Worm (Caenorhabditis elegans) whole organism, L4 larva: ENCODE measurements around the gene C01G12.7.

ENCODE experiments used
- Y105C5A.15 ChIP-seq: fragments of 200-800 bp; sonication (Bioruptor generic); IDR thresholded peaks from 2 replicates; pipeline ENCODE4 v1.3.6; 2022; ENCODE audit warnings: missing genetic modification characterization, missing compliant biosample characterization
- ZK546.5 ChIP-seq, 2 experiments: sonication (generic microtip); optimal IDR thresholded peaks; 2 replicates each; lab custom pipeline; 2017; ENCODE audit warnings: missing biosample characterization in 2 of 2, missing genetic modification characterization in 2 of 2
- egl-27 ChIP-seq: sonication (generic microtip); optimal IDR thresholded peaks from 3 replicates; lab custom pipeline; 2017; ENCODE audit warnings: missing biosample characterization, missing genetic modification reagents, missing genetic modification characterization
- hlh-30 ChIP-seq: sonication (generic microtip); optimal IDR thresholded peaks from 2 replicates; lab custom pipeline; 2017; ENCODE audit warnings: antibody characterized with exemption, mild to moderate bottlenecking, missing genetic modification characterization, missing compliant biosample characterization; ENCODE audit not compliant: insufficient read depth
- jun-1 ChIP-seq: fragments of 150-350 bp; optimal IDR thresholded peaks from 2 replicates; lab custom pipeline; 2014; ENCODE audit warnings: missing biosample characterization, missing genetic modification reagents, missing genetic modification characterization
- nhr-11 ChIP-seq: fragments of 150-350 bp; optimal IDR thresholded peaks from 2 replicates; lab custom pipeline; 2014; ENCODE audit warnings: missing biosample characterization, missing genetic modification characterization
- nhr-28 ChIP-seq: fragments of 150-350 bp; optimal IDR thresholded peaks from 2 replicates; lab custom pipeline; 2014; ENCODE audit warnings: missing biosample characterization, missing genetic modification characterization
- pha-4 ChIP-seq, 2 experiments: fragments of 150-350 bp in 1 of 2; fragments of 200-800 bp in 1 of 2; sonication (Bioruptor generic) in 1 of 2; IDR thresholded peaks in 1 of 2; optimal IDR thresholded peaks in 1 of 2; 2 replicates each; pipeline versions ENCODE4 v1.3.6 to Lab custom; 2014 to 2022; ENCODE audit warnings: missing genetic modification characterization in 2 of 2, missing genetic modification reagents in 2 of 2, missing biosample characterization in 1 of 2, missing compliant biosample characterization in 1 of 2
- skn-1 ChIP-seq: fragments of 150-350 bp; optimal IDR thresholded peaks from 2 replicates; lab custom pipeline; 2014; ENCODE audit warnings: missing biosample characterization, missing genetic modification characterization

ce11 chrII:14605026-14605425, 13.3 kb upstream of the C01G12.7 start:
- TF ChIP-seq skn-1 (tag; lab: Kevin White, UChicago) (no peak), hlh-30 (tag; lab: Kevin White, UChicago) (no peak), pha-4 (GFP tag; IDR thresholded peaks at IDR 0.05; lab: Robert Waterston, UW) (no peak), pha-4 (tag; optimal IDR thresholded peaks at IDR 0.05; lab: Kevin White, UChicago) (no peak), ZK546.5 (tag; optimal IDR thresholded peaks at IDR 0.05; lab: Kevin White, UChicago) (no peak), egl-27 (tag; lab: Kevin White, UChicago) (no peak), Y105C5A.15 (GFP tag; lab: Robert Waterston, UW) (no peak), jun-1 (tag; lab: Kevin White, UChicago) (no peak), nhr-28 (tag; lab: Kevin White, UChicago) (no peak), nhr-11 (tag; lab: Kevin White, UChicago) (no peak)
